Worm (Caenorhabditis elegans) whole organism, mixed stage, embryonic: ENCODE data around the gene C10C6.3.

Source experiments
- M03D4.4 ChIP-seq: sonication (generic microtip); optimal IDR thresholded peaks from 2 replicates; lab custom pipeline; 2017; ENCODE audit warnings: mild to moderate bottlenecking, missing genetic modification characterization, missing compliant biosample characterization
- bed-3 ChIP-seq: fragments of 200-800 bp; sonication (Bioruptor generic); optimal IDR thresholded peaks from 3 replicates; lab custom pipeline; 2018; ENCODE audit warnings: mild to moderate bottlenecking, missing genetic modification characterization, moderate library complexity, missing compliant biosample characterization
- blmp-1 ChIP-seq: fragments of 150-350 bp; optimal IDR thresholded peaks from 2 replicates; lab custom pipeline; 2014; ENCODE audit warnings: missing biosample characterization, missing genetic modification characterization
- ceh-39 ChIP-seq: fragments of 150-350 bp; optimal IDR thresholded peaks from 2 replicates; lab custom pipeline; 2014; ENCODE audit warnings: missing biosample characterization, missing genetic modification characterization
- ceh-43 ChIP-seq: fragments of 200-800 bp; sonication (Bioruptor generic); optimal IDR thresholded peaks from 2 replicates; lab custom pipeline; 2018; ENCODE audit warnings: mild to moderate bottlenecking, missing genetic modification characterization, moderate library complexity, missing compliant biosample characterization
- ceh-83 ChIP-seq: fragments of 200-800 bp; sonication (Bioruptor generic); optimal IDR thresholded peaks from 2 replicates; lab custom pipeline; 2018; ENCODE audit warnings: mild to moderate bottlenecking, missing genetic modification characterization, missing compliant biosample characterization
- ces-1 ChIP-seq: fragments of 150-350 bp; optimal IDR thresholded peaks from 2 replicates; lab custom pipeline; 2014; ENCODE audit warnings: missing biosample characterization, missing genetic modification reagents, missing genetic modification characterization
- cnd-1 ChIP-seq: fragments of 200-800 bp; sonication (Bioruptor generic); optimal IDR thresholded peaks from 2 replicates; lab custom pipeline; 2018; ENCODE audit warnings: mild to moderate bottlenecking, missing genetic modification characterization, missing compliant biosample characterization
- drap-1 ChIP-seq: fragments of 200-800 bp; sonication (Bioruptor generic); optimal IDR thresholded peaks from 3 replicates; lab custom pipeline; 2018; ENCODE audit warnings: mild to moderate bottlenecking, missing genetic modification characterization, missing compliant biosample characterization
- elt-1 ChIP-seq: sonication (generic microtip); optimal IDR thresholded peaks from 2 replicates; lab custom pipeline; 2017; ENCODE audit warnings: missing genetic modification characterization, mild to moderate bottlenecking, missing compliant biosample characterization, antibody characterized with exemption, moderate library complexity, borderline replicate concordance; ENCODE audit not compliant: insufficient read depth
- elt-3 ChIP-seq: fragments of 150-350 bp; optimal IDR thresholded peaks from 2 replicates; lab custom pipeline; 2014; ENCODE audit warnings: missing biosample characterization, missing genetic modification characterization
- flh-1 ChIP-seq: fragments of 200-800 bp; sonication (Bioruptor generic); optimal IDR thresholded peaks from 2 replicates; lab custom pipeline; 2018; ENCODE audit warnings: mild to moderate bottlenecking, missing genetic modification characterization, moderate library complexity, missing compliant biosample characterization
- ham-2 ChIP-seq: fragments of 200-800 bp; sonication (Bioruptor generic); optimal IDR thresholded peaks from 2 replicates; lab custom pipeline; 2018; ENCODE audit warnings: mild to moderate bottlenecking, missing genetic modification characterization, missing compliant biosample characterization
- hlh-1 ChIP-seq: fragments of 150-350 bp; optimal IDR thresholded peaks from 2 replicates; lab custom pipeline; 2014; ENCODE audit warnings: missing biosample characterization, missing genetic modification reagents, missing genetic modification characterization
- lin-13 ChIP-seq: fragments of 150-350 bp; optimal IDR thresholded peaks from 2 replicates; lab custom pipeline; 2014; ENCODE audit warnings: missing biosample characterization, missing genetic modification characterization
- lin-32 ChIP-seq: fragments of 200-800 bp; sonication (Bioruptor generic); optimal IDR thresholded peaks from 2 replicates; lab custom pipeline; 2018; ENCODE audit warnings: mild to moderate bottlenecking, missing genetic modification characterization, missing compliant biosample characterization
- lsy-2 ChIP-seq: fragments of 150-350 bp; optimal IDR thresholded peaks from 2 replicates; lab custom pipeline; 2014; ENCODE audit warnings: missing biosample characterization, missing genetic modification characterization
- mab-5 ChIP-seq: fragments of 150-350 bp; optimal IDR thresholded peaks from 2 replicates; lab custom pipeline; 2014; ENCODE audit warnings: missing biosample characterization, missing genetic modification characterization
- mep-1 ChIP-seq: fragments of 150-350 bp; optimal IDR thresholded peaks from 2 replicates; lab custom pipeline; 2017; ENCODE audit warnings: missing biosample characterization, missing genetic modification reagents, missing genetic modification characterization, inconsistent platforms
- mls-2 ChIP-seq: sonication (generic microtip); optimal IDR thresholded peaks from 2 replicates; lab custom pipeline; 2016; ENCODE audit warnings: mild to moderate bottlenecking, missing genetic modification characterization, moderate library complexity, missing compliant biosample characterization
- nhr-12 ChIP-seq: fragments of 150-350 bp; optimal IDR thresholded peaks from 2 replicates; lab custom pipeline; 2014; ENCODE audit warnings: missing biosample characterization, missing genetic modification characterization
- nhr-2 ChIP-seq: fragments of 150-350 bp; optimal IDR thresholded peaks from 2 replicates; lab custom pipeline; 2014; ENCODE audit warnings: missing biosample characterization, missing genetic modification characterization
- nhr-237 ChIP-seq: fragments of 150-350 bp; optimal IDR thresholded peaks from 2 replicates; lab custom pipeline; 2014; ENCODE audit warnings: missing biosample characterization, missing genetic modification characterization
- nhr-28 ChIP-seq: fragments of 150-350 bp; optimal IDR thresholded peaks from 2 replicates; lab custom pipeline; 2014; ENCODE audit warnings: missing biosample characterization, missing genetic modification characterization
- nhr-76 ChIP-seq: sonication (generic microtip); optimal IDR thresholded peaks from 2 replicates; lab custom pipeline; 2017; ENCODE audit warnings: missing biosample characterization, missing genetic modification characterization
- pha-4 ChIP-seq: fragments of 150-350 bp; optimal IDR thresholded peaks from 2 replicates; lab custom pipeline; 2018; ENCODE audit warnings: missing biosample characterization, missing genetic modification reagents, missing genetic modification characterization
- sem-2 ChIP-seq: fragments of 200-800 bp; sonication (Bioruptor generic); optimal IDR thresholded peaks from 2 replicates; lab custom pipeline; 2018; ENCODE audit warnings: mild to moderate bottlenecking, missing genetic modification characterization, missing compliant biosample characterization
- snpc-4 ChIP-seq: fragments of 150-350 bp; optimal IDR thresholded peaks from 2 replicates; lab custom pipeline; 2014; ENCODE audit warnings: missing biosample characterization, missing genetic modification characterization
- sptf-1 ChIP-seq: sonication (generic microtip); optimal IDR thresholded peaks from 2 replicates; lab custom pipeline; 2017; ENCODE audit warnings: mild to moderate bottlenecking, missing genetic modification characterization, moderate library complexity, missing compliant biosample characterization
- tbx-8 ChIP-seq: fragments of 200-800 bp; sonication (Bioruptor generic); optimal IDR thresholded peaks from 2 replicates; lab custom pipeline; 2018; ENCODE audit warnings: mild to moderate bottlenecking, missing genetic modification characterization, moderate library complexity, missing compliant biosample characterization
- unc-120 ChIP-seq: sonication (generic microtip); optimal IDR thresholded peaks from 2 replicates; lab custom pipeline; 2017; ENCODE audit warnings: missing genetic modification characterization, missing compliant biosample characterization; ENCODE audit not compliant: poor library complexity, severe bottlenecking
- unc-39 ChIP-seq: fragments of 150-350 bp; optimal IDR thresholded peaks from 2 replicates; lab custom pipeline; 2014; ENCODE audit warnings: missing biosample characterization, missing genetic modification characterization
- unc-62 ChIP-seq: fragments of 150-350 bp; optimal IDR thresholded peaks from 2 replicates; lab custom pipeline; 2014; ENCODE audit warnings: missing biosample characterization, missing genetic modification reagents, missing genetic modification characterization
- zip-8 ChIP-seq: fragments of 150-350 bp; optimal IDR thresholded peaks from 2 replicates; lab custom pipeline; 2014; ENCODE audit warnings: missing biosample characterization, missing genetic modification characterization
- ztf-11 ChIP-seq: fragments of 150-350 bp; optimal IDR thresholded peaks from 2 replicates; lab custom pipeline; 2014; ENCODE audit warnings: missing biosample characterization, missing genetic modification characterization

The C10C6.3 gene

ce11 chrIV:11479095-11479494 lies 14.1 kb upstream of the C10C6.3 start, which contains the start of gene catp-8:
Gene catp-8, minus strand, starts transcription at chrIV:11479251.
- no peak for TF ChIP-seq unc-39 (tag; lab: Kevin White, UChicago)
- TF ChIP-seq nhr-237 (tag; lab: Kevin White, UChicago) = no peak
- no peak for TF ChIP-seq elt-1 (tag; lab: Kevin White, UChicago)
- no peak for TF ChIP-seq M03D4.4 (tag; lab: Kevin White, UChicago)
- TF ChIP-seq sptf-1 (tag; lab: Kevin White, UChicago) = no peak
- TF ChIP-seq ces-1 (GFP tag; lab: Kevin White, UChicago) = no peak
- no peak for TF ChIP-seq nhr-2 (tag; lab: Kevin White, UChicago)
- no peak for TF ChIP-seq hlh-1 (tag; lab: Kevin White, UChicago)
- TF ChIP-seq zip-8 = no peak
- TF ChIP-seq elt-3 (tag; lab: Kevin White, UChicago) = no peak
- TF ChIP-seq pha-4 (tag; lab: Kevin White, UChicago) = no peak
- no peak for TF ChIP-seq ham-2 (GFP tag; lab: Kevin White, UChicago)
- TF ChIP-seq ceh-39 (tag; lab: Kevin White, UChicago) = no peak
- no peak for TF ChIP-seq ztf-11 (tag; lab: Kevin White, UChicago)
- no peak for TF ChIP-seq cnd-1
- TF ChIP-seq ceh-43 (GFP tag; lab: Kevin White, UChicago) = no peak
- no peak for TF ChIP-seq lin-13 (tag; lab: Kevin White, UChicago)

- TF ChIP-seq mls-2 (tag; lab: Kevin White, UChicago) (no peak), snpc-4 (tag; lab: Kevin White, UChicago) (no peak), ceh-43 (GFP tag; lab: Kevin White, UChicago) (no peak), hlh-1 (tag; lab: Kevin White, UChicago) (no peak), ceh-83 (GFP tag; lab: Kevin White, UChicago) (no peak), zip-8 (no peak), lin-32 (GFP tag; lab: Kevin White, UChicago) (no peak), mab-5 (tag; lab: Kevin White, UChicago) (no peak), ceh-39 (tag; lab: Kevin White, UChicago) (no peak), lsy-2 (tag; lab: Kevin White, UChicago) (no peak)
These were observed 10.1 kb upstream of the C10C6.3 start for ce11 chrIV:11475080-11475479.

ce11 chrIV:11474067-11474466 lies 9.0 kb upstream of the C10C6.3 start:
- TF ChIP-seq unc-39 (tag; lab: Kevin White, UChicago) = peak; percentile 69
- peak; percentile 69 for TF ChIP-seq nhr-28 (tag; lab: Kevin White, UChicago)
- peak; percentile 95 for TF ChIP-seq ham-2 (GFP tag; lab: Kevin White, UChicago)
- peak; percentile 96 for TF ChIP-seq drap-1 (GFP tag; lab: Kevin White, UChicago)
- TF ChIP-seq lin-32 (GFP tag; lab: Kevin White, UChicago) = peak; percentile 96
- TF ChIP-seq tbx-8 (GFP tag; lab: Kevin White, UChicago) = peak; percentile 94
- TF ChIP-seq elt-3 (tag; lab: Kevin White, UChicago) = no peak
- no peak for TF ChIP-seq blmp-1 (tag; lab: Kevin White, UChicago)
- TF ChIP-seq nhr-237 (tag; lab: Kevin White, UChicago) = no peak
- TF ChIP-seq lsy-2 (tag; lab: Kevin White, UChicago) = no peak
- no peak for TF ChIP-seq nhr-76 (tag; lab: Kevin White, UChicago)
- no peak for TF ChIP-seq elt-1 (tag; lab: Kevin White, UChicago)
- peak; percentile 92 for TF ChIP-seq ceh-43 (GFP tag; lab: Kevin White, UChicago)
- no peak for TF ChIP-seq zip-8
- TF ChIP-seq nhr-2 (tag; lab: Kevin White, UChicago) = peak; percentile 33
- TF ChIP-seq sptf-1 (tag; lab: Kevin White, UChicago) = peak; percentile 98
- no peak for TF ChIP-seq ces-1 (GFP tag; lab: Kevin White, UChicago)
- no peak for TF ChIP-seq snpc-4 (tag; lab: Kevin White, UChicago)
- TF ChIP-seq mls-2 (tag; lab: Kevin White, UChicago) = peak; percentile 97
- TF ChIP-seq nhr-12 = no peak
- peak; percentile 94 for TF ChIP-seq M03D4.4 (tag; lab: Kevin White, UChicago)
- peak; percentile 87 for TF ChIP-seq sem-2 (GFP tag; lab: Kevin White, UChicago)
- TF ChIP-seq cnd-1 = peak; percentile 96
- peak; percentile 96 for TF ChIP-seq bed-3 (GFP tag; lab: Kevin White, UChicago)
- peak; percentile 97 for TF ChIP-seq ceh-83 (GFP tag; lab: Kevin White, UChicago)
- TF ChIP-seq pha-4 (tag; lab: Kevin White, UChicago) = peak; percentile 6
- TF ChIP-seq mab-5 (tag; lab: Kevin White, UChicago) = no peak
- peak; percentile 86 for TF ChIP-seq flh-1 (GFP tag; lab: Kevin White, UChicago)
- peak; percentile 97 for TF ChIP-seq unc-120 (tag; lab: Kevin White, UChicago)
- peak; percentile 9 for TF ChIP-seq hlh-1 (tag; lab: Kevin White, UChicago)
- TF ChIP-seq mep-1 (tag; lab: Kevin White, UChicago) = peak; percentile 58
- no peak for TF ChIP-seq ceh-39 (tag; lab: Kevin White, UChicago)
- TF ChIP-seq lin-13 (tag; lab: Kevin White, UChicago) = peak; percentile 58
- peak; percentile 51 for TF ChIP-seq ztf-11 (tag; lab: Kevin White, UChicago)
- peak; percentile 53 for TF ChIP-seq unc-62
